Worm (Caenorhabditis elegans) whole organism, L4 larva: ENCODE results near the gene gst-17.

ENCODE experiments used
- Y105C5A.15 ChIP-seq: fragments of 200-800 bp; sonication (Bioruptor generic); IDR thresholded peaks from 2 replicates; pipeline ENCODE4 v1.3.6; 2022; ENCODE audit warnings: missing genetic modification characterization, missing compliant biosample characterization
- ama-1 ChIP-seq: fragments of 150-350 bp; optimal IDR thresholded peaks from 2 replicates; lab custom pipeline; 2014; ENCODE audit warnings: inconsistent platforms, mixed read lengths
- cey-2 ChIP-seq: sonication (generic microtip); optimal IDR thresholded peaks from 3 replicates; lab custom pipeline; 2017; ENCODE audit warnings: missing genetic modification characterization, mild to moderate bottlenecking, missing compliant biosample characterization, antibody characterized with exemption, borderline replicate concordance; ENCODE audit not compliant: insufficient read depth
- dmd-8 ChIP-seq: fragments of 200-800 bp; sonication (Bioruptor generic); IDR thresholded peaks from 2 replicates; pipeline ENCODE4 v1.3.6; 2022; ENCODE audit warnings: missing genetic modification characterization, missing compliant biosample characterization
- fkh-10 ChIP-seq: fragments of 150-350 bp; optimal IDR thresholded peaks from 2 replicates; lab custom pipeline; 2014; ENCODE audit warnings: missing biosample characterization, missing genetic modification reagents, missing genetic modification characterization
- madf-9 ChIP-seq: fragments of 200-800 bp; sonication (Bioruptor generic); conservative IDR thresholded peaks from 2 replicates; pipeline ENCODE4 v1.3.6; 2022; ENCODE audit warnings: missing genetic modification reagents, missing genetic modification characterization, missing compliant biosample characterization
- nhr-237 ChIP-seq: sonication (generic microtip); optimal IDR thresholded peaks from 2 replicates; lab custom pipeline; 2017; ENCODE audit warnings: missing biosample characterization, missing genetic modification characterization
- zfp-3 ChIP-seq: fragments of 200-800 bp; sonication (Bioruptor generic); conservative IDR thresholded peaks from 2 replicates; pipeline ENCODE4 v1.3.6; 2022; ENCODE audit warnings: missing genetic modification reagents, missing genetic modification characterization, missing compliant biosample characterization
- ztf-11 ChIP-seq: fragments of 150-350 bp; optimal IDR thresholded peaks from 2 replicates; lab custom pipeline; 2014; ENCODE audit warnings: missing biosample characterization, missing genetic modification characterization

ce11 chrII:13678555-13679119, 48.0 kb upstream of the gst-17 start:
- no peak for TF ChIP-seq ztf-11 (tag; lab: Kevin White, UChicago)
- TF ChIP-seq fkh-10, result no peak
- no peak for TF ChIP-seq ama-1 (lab: Kevin White, UChicago)
- no peak for TF ChIP-seq dmd-8 (GFP tag; lab: Robert Waterston, UW)
- no peak for TF ChIP-seq cey-2 (tag; lab: Kevin White, UChicago)
- no peak for TF ChIP-seq nhr-237 (tag; lab: Kevin White, UChicago)
- no peak for TF ChIP-seq madf-9 (GFP tag; lab: Robert Waterston, UW)
- TF ChIP-seq Y105C5A.15 (GFP tag; lab: Robert Waterston, UW), result no peak
- TF ChIP-seq zfp-3 (GFP tag; lab: Robert Waterston, UW), result no peak
